Fruit fly (Drosophila melanogaster) whole organism, wandering third instar larva: ENCODE data around the gene CG17991.

Source experiments
- Hr78 ChIP-seq: fragments of >200 bp; optimal IDR thresholded peaks from 2 replicates; lab custom pipeline; 2017; ENCODE audit warnings: missing biosample characterization, missing genetic modification characterization
- Myc ChIP-seq: fragments of >200 bp; optimal IDR thresholded peaks from 2 replicates; lab custom pipeline; 2017
- OdsH ChIP-seq: fragments of 200-800 bp; sonication (Bioruptor generic); optimal IDR thresholded peaks from 2 replicates; lab custom pipeline; 2016; ENCODE audit warnings: missing biosample characterization, mild to moderate bottlenecking, missing genetic modification characterization
- ey ChIP-seq: fragments of 200-800 bp; sonication (Bioruptor generic); optimal IDR thresholded peaks from 2 replicates; lab custom pipeline; 2016; ENCODE audit warnings: missing biosample characterization, missing genetic modification characterization
- fru ChIP-seq: fragments of 200-800 bp; sonication (Bioruptor generic); optimal IDR thresholded peaks from 3 replicates; lab custom pipeline; 2016; ENCODE audit warnings: missing biosample characterization, mild to moderate bottlenecking, missing genetic modification characterization
- sv ChIP-seq: fragments of 200-800 bp; sonication (Bioruptor generic); optimal IDR thresholded peaks from 3 replicates; lab custom pipeline; 2016; ENCODE audit warnings: missing biosample characterization, missing genetic modification characterization

DNA sequence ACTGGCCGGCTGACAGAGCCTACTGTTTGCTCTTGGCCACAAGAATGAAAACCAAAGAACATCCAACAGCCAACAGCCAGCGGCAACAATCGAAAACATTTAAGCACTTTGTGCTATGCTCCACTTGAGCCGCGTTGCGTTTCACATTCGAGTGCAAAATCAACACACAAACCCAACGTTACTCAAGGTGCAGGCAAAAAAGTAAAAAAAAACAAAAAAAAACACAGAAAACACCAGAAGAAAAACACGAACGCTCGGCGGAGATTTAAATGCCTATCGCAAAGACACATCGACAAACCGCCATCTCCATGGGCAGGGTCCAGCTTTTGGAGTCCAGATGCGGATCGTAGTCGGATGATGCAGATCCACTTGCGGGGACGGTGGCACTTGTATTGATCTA, 37.2 kb upstream of the CG17991 start:
- TF ChIP-seq fru (GFP tag; lab: Kevin White, UChicago), result no peak
- no peak for TF ChIP-seq Hr78 (GFP tag; lab: Kevin White, UChicago)
- TF ChIP-seq sv (GFP tag; lab: Kevin White, UChicago), result no peak
- no peak for TF ChIP-seq Myc
- TF ChIP-seq ey (GFP tag; lab: Kevin White, UChicago), result no peak
- no peak for TF ChIP-seq OdsH
